Worm (Caenorhabditis elegans) whole organism, L4/young adult: ENCODE results near the gene epic-3.

Source experiments
- W03F9.2 ChIP-seq: fragments of 150-350 bp; optimal IDR thresholded peaks from 2 replicates; lab custom pipeline; 2014; ENCODE audit warnings: missing biosample characterization, missing genetic modification characterization
- dao-5 ChIP-seq: sonication (generic microtip); optimal IDR thresholded peaks from 2 replicates; lab custom pipeline; 2016; ENCODE audit warnings: missing genotype, missing genetic modification characterization, moderate library complexity, missing compliant biosample characterization
- him-1 ChIP-seq: sonication (generic microtip); optimal IDR thresholded peaks from 2 replicates; lab custom pipeline; 2016; ENCODE audit warnings: missing genotype, missing genetic modification reagents, missing genetic modification characterization, missing compliant biosample characterization

epic-3 gene

DNA sequence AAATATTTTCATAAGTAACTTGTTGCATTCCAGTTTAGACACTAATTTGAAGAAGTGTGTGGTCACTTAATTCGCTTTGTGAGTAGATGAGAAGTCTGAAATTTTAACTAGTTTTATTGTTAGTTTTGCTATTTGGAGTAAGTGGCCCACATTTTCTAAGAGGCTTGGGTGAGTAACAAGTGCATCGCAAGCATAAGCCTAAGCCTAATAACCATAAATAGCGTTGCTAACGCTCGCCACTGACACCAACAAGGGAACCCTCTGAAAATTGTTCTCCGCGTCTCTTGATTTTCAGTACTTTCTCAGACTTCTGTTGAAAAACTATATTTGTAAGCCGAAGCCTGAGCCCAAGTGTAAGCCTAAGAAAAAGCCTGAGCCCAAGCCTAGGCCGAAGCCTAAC is at the start of gene epic-3:
Gene epic-3, minus strand, starts transcription at position 101 of the 400 bp plus-strand sequence.
- no peak for TF ChIP-seq dao-5 (tag; lab: Kevin White, UChicago)
- no peak for TF ChIP-seq W03F9.2 (tag; lab: Kevin White, UChicago)

DNA sequence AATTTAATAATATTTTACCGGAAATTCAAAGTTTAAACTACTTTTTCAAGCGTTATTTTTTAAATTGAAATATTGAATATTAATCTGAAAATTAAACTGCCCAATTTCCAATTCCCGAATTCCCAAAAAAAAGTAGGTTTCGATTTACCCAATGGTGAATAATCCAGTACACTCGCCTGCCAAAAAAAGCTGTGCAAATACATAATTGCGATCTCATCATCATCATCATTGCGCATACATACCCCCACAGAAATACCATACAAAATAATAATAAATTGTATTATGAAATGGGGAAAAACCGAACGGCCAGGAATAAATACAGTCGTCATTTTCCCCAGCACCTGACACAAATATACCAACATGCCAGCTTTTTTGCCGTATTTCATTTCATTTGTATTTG is 47.7 kb upstream of the epic-3 start, which contains the start of gene Y41D4A.1:
Gene Y41D4A.1, plus strand, starts transcription at position 301 of the 400 bp plus-strand sequence.
- TF ChIP-seq dao-5 (tag; lab: Kevin White, UChicago), result no peak
- TF ChIP-seq W03F9.2 (tag; lab: Kevin White, UChicago), result no peak
- TF ChIP-seq him-1 (tag; lab: Kevin White, UChicago), result no peak

DNA sequence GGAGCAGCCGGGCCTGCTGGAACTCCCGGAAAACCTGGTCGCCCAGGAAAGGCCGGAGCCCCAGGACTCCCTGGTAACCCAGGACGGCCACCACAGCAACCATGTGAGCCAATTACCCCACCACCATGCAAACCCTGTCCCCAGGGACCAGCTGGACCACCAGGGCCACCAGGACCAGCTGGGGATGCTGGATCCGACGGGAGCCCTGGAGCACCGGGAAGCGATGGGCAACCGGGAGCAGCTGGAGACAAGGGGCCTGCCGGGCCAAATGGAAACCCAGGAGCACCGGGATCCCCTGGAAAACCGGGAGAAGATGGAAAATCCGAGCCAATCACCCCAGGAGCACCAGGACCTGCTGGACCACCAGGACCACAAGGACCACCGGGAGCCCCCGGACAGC is 44.9 kb upstream of the epic-3 start:
- no peak for TF ChIP-seq W03F9.2 (tag; lab: Kevin White, UChicago)
- no peak for TF ChIP-seq dao-5 (tag; lab: Kevin White, UChicago)
- no peak for TF ChIP-seq him-1 (tag; lab: Kevin White, UChicago)

ce11 chrIV:1768288-1768687 is 44.1 kb upstream of the epic-3 start, which contains the start of gene col-108:
TSS of gene col-108 (plus strand) at chrIV:1768588.
- TF ChIP-seq W03F9.2 (tag; lab: Kevin White, UChicago), result no peak
- TF ChIP-seq him-1 (tag; lab: Kevin White, UChicago), result no peak

ce11 chrIV:1765954-1766353 is 41.8 kb upstream of the epic-3 start:
- TF ChIP-seq dao-5 (tag; lab: Kevin White, UChicago) (no peak), him-1 (tag; lab: Kevin White, UChicago) (peak; percentile 21)

ce11 chrIV:1763452-1763851 is 39.3 kb upstream of the epic-3 start:
- TF ChIP-seq him-1 (tag; lab: Kevin White, UChicago) (no peak), dao-5 (tag; lab: Kevin White, UChicago) (no peak), W03F9.2 (tag; lab: Kevin White, UChicago) (no peak)

DNA sequence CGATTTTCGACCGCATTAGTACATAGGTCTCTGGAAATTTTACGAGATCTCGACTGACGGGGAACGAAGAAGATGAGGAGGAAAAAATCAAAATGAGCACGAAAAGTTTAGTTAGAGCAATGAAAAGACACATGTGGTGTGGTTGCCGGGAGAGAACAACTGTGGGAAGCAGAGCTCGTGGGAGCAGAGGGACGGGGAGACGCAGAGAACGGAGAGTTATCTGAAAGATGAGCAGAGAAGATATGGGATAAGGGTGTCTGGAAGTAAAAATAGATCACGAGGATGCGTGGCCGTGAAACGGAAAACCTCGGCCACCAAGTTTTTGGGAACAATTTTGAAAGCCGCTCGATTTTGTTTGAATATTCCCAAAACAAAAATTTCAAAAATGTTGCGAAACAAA is 37.4 kb upstream of the epic-3 start, which contains the start of gene Y41D4A.7:
Gene Y41D4A.7, minus strand, starts transcription at position 18 of the 400 bp plus-strand sequence.
- TF ChIP-seq dao-5 (tag; lab: Kevin White, UChicago) (no peak), W03F9.2 (tag; lab: Kevin White, UChicago) (no peak), him-1 (tag; lab: Kevin White, UChicago) (no peak)

DNA sequence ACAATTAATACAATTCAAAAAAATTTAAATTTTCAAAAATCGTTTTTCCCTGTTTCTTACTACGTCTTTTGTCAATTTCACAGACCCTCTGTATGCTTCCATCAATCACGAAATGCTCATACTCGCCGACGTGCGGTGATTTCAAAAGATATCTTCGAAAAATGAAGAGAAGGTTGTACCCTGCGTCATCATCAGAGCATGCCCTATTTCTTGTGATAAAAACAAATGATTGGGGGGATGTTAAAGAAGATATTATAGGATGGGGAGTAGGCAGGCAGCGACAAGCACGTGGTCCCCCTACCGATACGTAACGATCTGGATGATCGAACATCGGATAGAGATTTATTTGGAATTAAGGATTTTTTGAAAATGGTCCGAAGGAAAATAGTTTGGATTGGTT is 34.4 kb upstream of the epic-3 start:
- no peak for TF ChIP-seq him-1 (tag; lab: Kevin White, UChicago)
- TF ChIP-seq W03F9.2 (tag; lab: Kevin White, UChicago), result no peak
- no peak for TF ChIP-seq dao-5 (tag; lab: Kevin White, UChicago)

- TF ChIP-seq him-1 (tag; lab: Kevin White, UChicago) (no peak), W03F9.2 (tag; lab: Kevin White, UChicago) (no peak), dao-5 (tag; lab: Kevin White, UChicago) (no peak)
Measured at ce11 chrIV:1753481-1753880, 29.3 kb upstream of the epic-3 start, which contains the start of gene Y41D4A.3. TSS of gene Y41D4A.3 (plus strand) at chrIV:1753781.

- no peak for TF ChIP-seq him-1 (tag; lab: Kevin White, UChicago)
- no peak for TF ChIP-seq dao-5 (tag; lab: Kevin White, UChicago)
- TF ChIP-seq W03F9.2 (tag; lab: Kevin White, UChicago), result no peak
Measured at ce11 chrIV:1752480-1752879, 28.3 kb upstream of the epic-3 start.

DNA sequence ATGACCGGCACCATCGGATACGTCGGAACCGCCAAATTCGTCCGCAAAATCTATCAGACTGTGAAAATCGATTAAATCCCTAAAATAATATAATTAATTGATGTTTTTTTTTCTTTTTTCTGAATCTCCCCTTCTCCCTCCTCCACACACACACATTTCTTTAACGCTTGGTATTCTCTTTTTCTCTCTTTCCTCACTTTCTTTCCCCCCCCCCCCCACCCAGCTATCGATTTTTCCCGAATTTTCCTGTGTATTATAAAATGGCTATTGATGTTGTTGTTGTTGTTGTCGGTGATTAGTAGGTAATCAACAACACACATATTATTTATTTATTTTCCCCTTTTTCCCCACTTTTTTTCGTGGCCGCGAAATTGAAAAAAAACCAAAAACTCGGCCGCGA is 27.1 kb upstream of the epic-3 start:
- TF ChIP-seq him-1 (tag; lab: Kevin White, UChicago) (no peak), dao-5 (tag; lab: Kevin White, UChicago) (no peak), W03F9.2 (tag; lab: Kevin White, UChicago) (no peak)

ce11 chrIV:1745453-1746051 is 21.4 kb upstream of the epic-3 start, which contains the start of the genes Y41D4A.6 and Y41D4A.4:
TSS of gene Y41D4A.6 (minus strand) at chrIV:1745503.
TSS of gene Y41D4A.4 (plus strand) at chrIV:1746001.
- TF ChIP-seq dao-5 (tag; lab: Kevin White, UChicago), result no peak
- TF ChIP-seq W03F9.2 (tag; lab: Kevin White, UChicago), result peak; percentile 82
- peak; percentile 76 for TF ChIP-seq him-1 (tag; lab: Kevin White, UChicago)

- TF ChIP-seq W03F9.2 (tag; lab: Kevin White, UChicago), result no peak
Measured at ce11 chrIV:1740105-1741023, 16.2 kb upstream of the epic-3 start, which contains the start of gene ptpn-22. TSS of gene ptpn-22 (minus strand) at chrIV:1740262.
